Worm (Caenorhabditis elegans): ENCODE results near the gene C25H3.10.

- no peak for TF ChIP-seq pag-3 (tag; optimal IDR thresholded peaks at IDR 0.05; ENCODE audit: borderline replicate concordance, insufficient read depth)
- TF ChIP-seq blmp-1 (tag; optimal IDR thresholded peaks at IDR 0.05), result peak; percentile 69
- TF ChIP-seq lsy-2 (tag; optimal IDR thresholded peaks at IDR 0.05), result no peak
- no peak for TF ChIP-seq vab-15 (tag; optimal IDR thresholded peaks at IDR 0.05)
- no peak for TF ChIP-seq nhr-90 (tag; optimal IDR thresholded peaks at IDR 0.05; ENCODE audit: poor library complexity)
- TF ChIP-seq nhr-237 (tag; optimal IDR thresholded peaks at IDR 0.05), result no peak
- no peak for TF ChIP-seq lin-35 (GFP tag; optimal IDR thresholded peaks at IDR 0.05)
- TF ChIP-seq C04F5.9 (tag; optimal IDR thresholded peaks at IDR 0.05), result no peak
- TF ChIP-seq ama-1 (optimal IDR thresholded peaks at IDR 0.05), result no peak
Measured at ce11 chrII:5702611-5703192, 3.9 kb upstream of the C25H3.10 start.

Data from whole organism, L1 larva.